Fruit fly (Drosophila melanogaster): ENCODE measurements around the gene CG14104.
"Not testable (repeated sequence)": the region's sequence is repeated elsewhere in the genome, so short reads cannot be mapped to it uniquely, and the experiment has no call there.

CG14104 gene

DNA sequence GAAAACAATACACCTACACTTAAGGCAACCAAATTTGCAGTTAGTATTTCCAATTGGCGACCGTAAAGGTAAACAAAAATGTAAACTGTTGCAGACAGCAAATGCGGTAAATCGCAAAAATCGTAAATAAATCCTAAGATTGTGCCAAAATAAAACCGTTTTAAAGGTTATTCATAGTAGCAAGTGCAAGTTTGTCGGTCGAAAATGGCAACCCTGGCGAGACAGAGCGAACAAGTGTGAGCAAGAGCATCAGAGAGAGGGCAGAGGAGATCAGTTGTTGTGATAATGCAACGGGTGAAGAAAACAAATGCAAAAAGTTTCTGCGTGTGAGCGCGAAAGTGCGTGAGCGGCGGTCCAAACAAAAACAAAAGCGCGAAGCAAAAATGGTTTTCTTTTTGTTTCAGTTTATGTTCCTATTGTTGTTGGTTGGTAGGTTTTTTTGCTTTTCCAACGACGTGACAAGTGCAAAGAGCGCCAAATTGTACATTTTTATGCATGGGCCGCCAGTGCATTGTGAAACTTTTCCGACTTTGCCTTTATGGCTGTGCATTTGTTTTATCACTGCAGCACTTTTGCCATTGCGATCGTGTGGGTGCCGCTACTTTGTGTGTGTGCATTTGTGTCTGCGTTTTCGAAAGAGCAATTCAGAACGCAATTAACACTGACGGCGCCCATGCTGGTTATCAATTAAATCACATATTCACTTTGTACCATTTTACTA, 14.1 kb downstream of the CG14104 start:
- no peak for TF ChIP-seq Myc (optimal IDR thresholded peaks at IDR 0.05)
- TF ChIP-seq psq (optimal IDR thresholded peaks at IDR 0.05), result no peak
- no peak for TF ChIP-seq Sin3A (optimal IDR thresholded peaks at IDR 0.05)
- no peak for TF ChIP-seq insv (optimal IDR thresholded peaks at IDR 0.05)
- no peak for TF ChIP-seq h (optimal IDR thresholded peaks at IDR 0.05)
- no peak for TF ChIP-seq ttk (optimal IDR thresholded peaks at IDR 0.05)

DNA sequence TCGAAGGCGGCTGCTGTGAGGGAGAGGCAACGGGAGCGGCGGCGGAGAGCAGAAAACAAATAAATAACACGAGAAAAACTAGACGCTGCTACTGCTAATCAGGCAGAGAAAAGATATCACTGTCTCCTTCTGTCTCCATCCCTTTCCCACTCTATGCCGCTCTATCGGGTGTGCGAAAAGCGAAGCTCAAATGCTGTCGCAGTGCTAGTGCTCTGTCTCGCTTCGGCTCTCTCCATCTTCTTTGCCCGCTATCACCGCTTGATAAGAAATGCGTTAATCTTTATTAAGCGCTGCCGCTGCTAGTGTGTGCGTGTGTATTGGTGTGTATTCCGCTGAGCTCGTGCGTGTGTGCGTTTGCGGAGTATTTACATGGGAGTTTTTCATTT, 15.3 kb downstream of the CG14104 start:
- no peak for TF ChIP-seq Myc (optimal IDR thresholded peaks at IDR 0.05)
- no peak for TF ChIP-seq Sin3A (optimal IDR thresholded peaks at IDR 0.05)
- TF ChIP-seq psq (optimal IDR thresholded peaks at IDR 0.05), result no peak
- TF ChIP-seq insv (optimal IDR thresholded peaks at IDR 0.05), result no peak
- TF ChIP-seq h (optimal IDR thresholded peaks at IDR 0.05), result no peak

DNA sequence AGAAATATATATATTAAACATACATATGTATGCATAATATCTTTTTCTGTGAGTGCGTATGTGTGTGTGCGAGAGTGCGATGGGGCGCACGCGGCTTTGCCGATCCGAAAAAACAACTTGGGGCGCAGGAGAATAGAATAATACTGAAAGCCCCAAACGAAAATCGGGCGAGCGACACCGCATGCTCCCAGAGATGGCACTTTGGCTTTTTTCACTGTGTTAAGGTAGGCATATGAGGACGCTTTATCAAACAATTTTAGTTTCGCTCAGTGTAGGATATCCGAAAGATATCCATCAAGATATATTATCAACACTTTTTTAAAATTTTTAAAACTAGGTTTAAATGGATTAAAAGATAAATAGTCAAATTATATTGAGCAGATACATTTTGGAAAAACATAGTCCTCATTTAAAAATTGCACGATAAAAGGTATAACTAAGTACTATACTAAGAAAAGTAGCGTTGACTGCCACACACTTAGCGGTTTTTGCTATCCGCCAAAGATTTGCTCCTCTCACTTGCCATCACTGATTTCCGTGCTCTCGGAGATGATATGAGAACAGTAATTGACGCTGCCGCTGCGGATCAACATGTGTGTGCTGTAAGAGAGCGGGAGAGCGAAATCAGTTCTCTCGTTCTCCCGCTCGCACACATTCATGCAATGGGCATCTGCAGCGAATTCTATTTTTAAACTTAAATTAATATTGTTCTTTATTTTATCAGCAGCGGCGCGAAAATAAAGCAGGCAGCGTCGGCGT, 15.9 kb downstream of the CG14104 start:
- TF ChIP-seq Sin3A (optimal IDR thresholded peaks at IDR 0.05) (no peak), h (optimal IDR thresholded peaks at IDR 0.05) (no peak), ttk (optimal IDR thresholded peaks at IDR 0.05) (no peak), psq (optimal IDR thresholded peaks at IDR 0.05) (no peak), insv (optimal IDR thresholded peaks at IDR 0.05) (no peak), Myc (optimal IDR thresholded peaks at IDR 0.05) (no peak)

DNA sequence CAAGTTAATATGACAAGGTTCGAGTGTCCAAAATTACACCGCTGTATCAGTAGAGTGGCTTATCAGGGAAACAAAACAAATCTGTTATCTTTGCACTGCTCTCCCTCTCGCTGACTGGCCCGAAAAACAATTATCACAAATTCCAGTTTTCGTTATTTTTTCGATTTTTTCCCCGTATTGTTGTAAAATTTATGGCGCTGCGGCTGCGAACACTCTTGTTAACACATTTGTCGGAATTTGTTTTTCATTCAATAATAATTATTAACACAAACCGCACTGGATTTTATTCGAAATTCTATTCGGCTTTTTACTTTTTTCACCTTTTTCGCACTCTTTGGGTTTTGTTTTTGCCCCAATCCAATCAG, 16.5 kb downstream of the CG14104 start:
- TF ChIP-seq psq (optimal IDR thresholded peaks at IDR 0.05) (no peak), insv (optimal IDR thresholded peaks at IDR 0.05) (no peak), Sin3A (optimal IDR thresholded peaks at IDR 0.05) (no peak), h (optimal IDR thresholded peaks at IDR 0.05) (no peak), Myc (optimal IDR thresholded peaks at IDR 0.05) (no peak), ttk (optimal IDR thresholded peaks at IDR 0.05) (no peak)

DNA sequence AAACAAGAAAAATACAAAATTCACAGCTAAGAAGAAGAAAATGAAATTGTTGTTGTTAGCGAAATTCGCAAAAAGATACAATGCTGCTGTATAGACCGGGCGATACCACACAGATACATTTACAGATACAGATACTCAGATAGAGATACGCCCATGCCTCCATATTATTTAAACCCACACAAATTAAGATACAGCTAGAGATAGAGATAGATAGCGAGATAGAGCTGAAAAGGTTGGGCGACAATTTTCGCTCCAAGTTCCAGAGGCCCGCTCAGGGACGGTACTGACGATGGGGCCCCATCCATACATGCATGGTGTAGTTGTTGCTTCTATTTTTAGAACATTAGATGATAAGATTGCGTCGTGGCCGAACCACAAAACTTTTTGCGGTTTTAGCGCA, 19.4 kb downstream of the CG14104 start:
- no peak for TF ChIP-seq psq (optimal IDR thresholded peaks at IDR 0.05)
- no peak for TF ChIP-seq ttk (optimal IDR thresholded peaks at IDR 0.05)

DNA sequence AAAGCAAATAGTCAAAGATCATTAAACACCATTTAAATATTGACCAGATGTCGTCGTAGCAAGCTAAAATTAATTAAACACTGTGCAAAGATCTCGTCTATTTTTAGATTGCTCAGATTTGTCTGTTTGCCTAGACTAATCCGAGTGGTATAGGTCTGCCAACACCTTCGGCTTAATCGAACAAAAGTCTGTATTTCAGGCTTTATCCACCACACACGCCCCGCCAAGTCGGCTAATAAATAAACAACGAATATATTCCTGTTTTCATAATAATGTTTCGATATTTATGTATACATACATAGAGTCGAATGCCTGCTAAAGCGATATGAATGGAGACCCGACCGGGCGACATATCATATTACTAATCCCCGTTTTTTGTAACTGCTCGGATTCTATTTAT, 28.5 kb downstream of the CG14104 start:
- no peak for TF ChIP-seq h (optimal IDR thresholded peaks at IDR 0.05)
- no peak for TF ChIP-seq Sin3A (optimal IDR thresholded peaks at IDR 0.05)
- no peak for TF ChIP-seq insv (optimal IDR thresholded peaks at IDR 0.05)
- no peak for TF ChIP-seq Myc (optimal IDR thresholded peaks at IDR 0.05)
- no peak for TF ChIP-seq psq (optimal IDR thresholded peaks at IDR 0.05)
- no peak for TF ChIP-seq ttk (optimal IDR thresholded peaks at IDR 0.05)

DNA sequence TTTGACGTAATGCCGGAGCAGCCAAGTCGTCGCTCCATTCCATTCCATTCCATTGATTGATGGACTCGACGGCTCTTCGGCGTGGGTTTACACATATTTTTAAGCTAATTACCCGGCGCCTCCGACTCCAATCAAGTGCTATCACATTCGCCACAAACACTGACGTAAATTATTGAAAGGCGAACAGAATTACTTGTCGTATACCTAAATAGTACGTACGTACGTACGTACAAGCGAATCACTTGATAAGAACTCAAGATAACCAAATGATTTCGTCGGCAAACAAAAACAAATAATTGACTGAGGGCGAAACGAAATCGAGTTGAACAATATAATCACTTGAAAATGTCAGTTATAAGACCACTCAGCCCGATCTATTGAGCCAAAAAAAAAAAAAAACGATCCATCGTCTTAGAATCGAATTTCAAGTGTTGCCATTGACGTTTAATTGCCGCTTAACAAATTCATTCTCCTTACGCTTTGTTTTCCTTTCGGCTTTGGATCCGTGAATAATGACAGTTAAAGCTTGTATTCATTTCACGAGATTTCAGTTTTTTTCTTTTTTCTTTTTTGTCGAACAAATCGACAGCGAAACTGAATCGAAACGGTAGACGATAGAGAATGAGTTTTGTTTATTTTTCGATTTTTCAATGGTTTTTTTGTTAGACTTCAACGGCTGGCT, 29.6 kb downstream of the CG14104 start:
- no peak for TF ChIP-seq Sin3A (optimal IDR thresholded peaks at IDR 0.05)

DNA sequence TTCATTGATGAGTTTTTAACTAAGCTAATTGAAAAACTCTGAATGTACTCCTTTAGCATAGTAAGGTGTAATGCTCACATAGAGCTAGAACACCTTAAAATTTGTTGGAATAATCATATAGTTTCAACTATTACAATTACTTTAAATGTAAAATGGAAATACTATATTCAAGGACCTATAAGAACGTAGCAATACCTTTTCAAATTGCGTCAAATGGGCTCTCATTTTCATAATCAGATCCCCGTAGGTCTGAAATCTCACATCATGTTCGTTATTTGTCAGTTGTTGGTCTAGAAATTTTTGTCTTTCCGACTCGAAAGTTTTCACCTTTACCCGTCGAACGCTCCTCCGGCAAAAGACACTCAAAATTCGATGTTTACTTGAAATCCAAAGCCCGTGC, 46.9 kb downstream of the CG14104 start, which contains the start of gene Vtld:
TSS of gene Vtld (plus strand) at position 301 of the 400 bp plus-strand sequence.
- TF ChIP-seq insv, h, psq (optimal IDR thresholded peaks at IDR 0.05): not testable (repeated sequence)

All from Kc167 (cell line).